Worm (Caenorhabditis elegans) whole organism, young adult: Measurements from ENCODE around the gene frpr-7.
A peak's percentile ranks its signal among the peaks of the same experiment; 100 is the strongest.

Experiments
- F37B4.10 ChIP-seq: fragments of 200-800 bp; sonication (Bioruptor generic); IDR thresholded peaks from 2 replicates; pipeline ENCODE4 v1.3.6; 2022; ENCODE audit warnings: missing genetic modification characterization, missing compliant biosample characterization
- K12H6.12 ChIP-seq: fragments of 200-800 bp; sonication (Bioruptor generic); optimal IDR thresholded peaks from 2 replicates; lab custom pipeline; 2018; ENCODE audit warnings: mild to moderate bottlenecking, missing genetic modification characterization, missing compliant biosample characterization
- ama-1 ChIP-seq, 3 experiments: fragments of 150-350 bp in 1 of 3; sonication (generic microtip) in 2 of 3; optimal IDR thresholded peaks; 2 replicates each; lab custom pipeline; 2014 to 2018; ENCODE audit warnings: missing biosample characterization in 2 of 3, missing genetic modification characterization in 2 of 3, missing genetic modification reagents in 2 of 3
- dpl-1 ChIP-seq: fragments of 150-350 bp; optimal IDR thresholded peaks from 2 replicates; lab custom pipeline; 2014; ENCODE audit warnings: missing biosample characterization, missing genetic modification reagents, missing genetic modification characterization
- him-1 ChIP-seq: sonication (generic microtip); optimal IDR thresholded peaks from 2 replicates; lab custom pipeline; 2016; ENCODE audit warnings: missing genotype, missing genetic modification reagents, missing genetic modification characterization, missing compliant biosample characterization
- hmg-20 ChIP-seq: fragments of 200-800 bp; sonication (Bioruptor generic); IDR thresholded peaks from 2 replicates; pipeline ENCODE4 v1.3.6; 2022; ENCODE audit warnings: missing genetic modification reagents, missing genetic modification characterization, missing compliant biosample characterization
- lin-26 ChIP-seq: fragments of 200-800 bp; sonication (Bioruptor generic); IDR thresholded peaks from 2 replicates; pipeline ENCODE4 v1.3.6; 2022; ENCODE audit warnings: missing genetic modification reagents, missing genetic modification characterization, missing compliant biosample characterization
- nfyb-1 ChIP-seq: fragments of 200-800 bp; sonication (Bioruptor generic); IDR thresholded peaks from 2 replicates; pipeline ENCODE4 v1.3.6; 2022; ENCODE audit warnings: missing genetic modification reagents, missing genetic modification characterization, missing compliant biosample characterization

DNA sequence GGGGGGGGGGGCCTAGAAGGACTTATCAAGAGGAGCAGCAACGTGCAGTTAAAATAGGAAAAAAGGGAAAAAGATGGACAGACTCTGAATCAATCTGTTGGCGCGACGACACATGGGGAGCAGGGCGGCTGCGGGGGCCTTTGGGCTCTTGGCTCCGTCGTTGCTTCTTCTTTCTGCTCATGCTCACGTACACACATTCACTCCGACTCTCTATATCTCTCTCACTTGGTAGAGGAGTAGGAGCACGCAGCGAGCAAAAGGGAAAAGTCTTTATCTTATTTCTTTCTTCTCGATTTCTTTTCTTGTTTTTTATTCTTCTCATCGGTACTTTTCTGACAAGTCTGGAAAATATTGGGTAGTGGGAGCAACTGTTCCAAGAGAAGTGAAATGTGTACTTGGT is 48.7 kb upstream of the frpr-7 start:
- TF ChIP-seq K12H6.12 (tag; lab: Kevin White, UChicago) (peak; percentile 8), F37B4.10 (GFP tag; lab: Robert Waterston, UW) (no peak), lin-26 (GFP tag; lab: Robert Waterston, UW) (no peak), dpl-1 (GFP tag; lab: Kevin White, UChicago) (no peak), him-1 (tag; lab: Kevin White, UChicago) (no peak), nfyb-1 (GFP tag; lab: Robert Waterston, UW) (no peak), hmg-20 (no peak), ama-1 (optimal IDR thresholded peaks at IDR 0.05; lab: Kevin White, UChicago) (no peak), ama-1 (GFP tag; optimal IDR thresholded peaks at IDR 0.05; lab: Kevin White, UChicago) (no peak)
